Worm (Caenorhabditis elegans) whole organism, L4 larva: ENCODE results near the gene mlh-1.

Source experiments
- Y105C5A.15 ChIP-seq: fragments of 200-800 bp; sonication (Bioruptor generic); IDR thresholded peaks from 2 replicates; pipeline ENCODE4 v1.3.6; 2022; ENCODE audit warnings: missing genetic modification characterization, missing compliant biosample characterization
- aha-1 ChIP-seq: fragments of 150-350 bp; peaks from one replicate; lab custom pipeline; 2014; ENCODE audit warnings: missing biosample characterization, missing genetic modification characterization
- ceh-62 ChIP-seq: sonication (generic microtip); optimal IDR thresholded peaks from 2 replicates; lab custom pipeline; 2017; ENCODE audit warnings: missing biosample characterization, missing genetic modification characterization
- dmd-8 ChIP-seq: fragments of 200-800 bp; sonication (Bioruptor generic); IDR thresholded peaks from 2 replicates; pipeline ENCODE4 v1.3.6; 2022; ENCODE audit warnings: missing genetic modification characterization, missing compliant biosample characterization
- hmg-1.1 ChIP-seq: fragments of 200-800 bp; sonication (Bioruptor generic); IDR thresholded peaks from 2 replicates; pipeline ENCODE4 v1.3.6; 2022; ENCODE audit warnings: missing genetic modification reagents, missing genetic modification characterization, missing compliant biosample characterization
- lin-1 ChIP-seq: fragments of 200-800 bp; sonication (Bioruptor generic); IDR thresholded peaks from 2 replicates; pipeline ENCODE4 v1.3.6; 2022; ENCODE audit warnings: missing genetic modification reagents, missing genetic modification characterization, missing compliant biosample characterization
- nhr-77 ChIP-seq: fragments of 150-350 bp; optimal IDR thresholded peaks from 2 replicates; lab custom pipeline; 2014; ENCODE audit warnings: missing biosample characterization, missing genetic modification characterization

The mlh-1 gene

DNA sequence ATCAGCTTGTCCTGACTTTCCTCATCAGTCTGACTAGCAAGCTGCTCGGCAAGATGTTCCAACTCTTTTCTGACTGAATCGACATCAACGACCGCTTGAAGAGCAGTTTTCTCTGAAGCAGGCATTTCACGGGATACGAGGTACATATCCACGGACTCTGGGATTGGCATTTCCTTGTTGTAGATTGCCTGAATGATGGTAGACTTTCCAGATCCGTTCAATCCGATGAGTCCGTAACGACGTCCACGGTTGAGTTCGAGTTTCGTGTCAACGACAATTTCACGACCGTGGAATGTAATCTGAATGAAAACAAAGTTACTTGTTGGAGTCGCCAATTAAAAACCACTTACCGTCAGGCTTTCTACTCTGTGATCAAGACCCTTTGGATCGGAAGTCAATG, 52.8 kb downstream of the mlh-1 start:
- TF ChIP-seq ceh-62 (no peak), aha-1 (tag; lab: Kevin White, UChicago) (no peak), lin-1 (no peak), nhr-77 (no peak), Y105C5A.15 (GFP tag; lab: Robert Waterston, UW) (no peak), dmd-8 (no peak), hmg-1.1 (no peak)
- TF ChIP-seq, all 104 proteins: peak for 0
